Worm (Caenorhabditis elegans) whole organism, young adult: ENCODE results near the gene mnr-1.

Experiments used
- B0019.2 ChIP-seq: fragments of 200-800 bp; sonication (Bioruptor generic); conservative IDR thresholded peaks from 2 replicates; pipeline ENCODE4 v1.3.6; 2022; ENCODE audit warnings: missing genetic modification reagents, missing genetic modification characterization, missing compliant biosample characterization
- C06A6.2 ChIP-seq: fragments of 200-800 bp; sonication (Bioruptor generic); conservative IDR thresholded peaks from 2 replicates; pipeline ENCODE4 v1.3.6; 2022; ENCODE audit warnings: missing genetic modification characterization, missing compliant biosample characterization
- C17E4.6 ChIP-seq: fragments of 200-800 bp; sonication (Bioruptor generic); IDR thresholded peaks from 2 replicates; pipeline ENCODE4 v1.3.6; 2022; ENCODE audit warnings: missing genetic modification reagents, missing genetic modification characterization, missing compliant biosample characterization
- D2030.7 ChIP-seq: fragments of 200-800 bp; sonication (Bioruptor generic); IDR thresholded peaks from 2 replicates; pipeline ENCODE4 v1.3.6; 2022; ENCODE audit warnings: missing genetic modification reagents, missing genetic modification characterization, missing compliant biosample characterization
- F57A8.1 ChIP-seq: fragments of 200-800 bp; sonication (Bioruptor generic); optimal IDR thresholded peaks from 2 replicates; lab custom pipeline; 2018; ENCODE audit warnings: mild to moderate bottlenecking, missing genetic modification characterization, moderate library complexity, missing compliant biosample characterization
- Y53G8AR.9 ChIP-seq: fragments of 200-800 bp; sonication (Bioruptor generic); conservative IDR thresholded peaks from 2 replicates; pipeline ENCODE4 v1.3.6; 2022; ENCODE audit warnings: missing genetic modification reagents, missing genetic modification characterization, missing compliant biosample characterization
- Y79H2A.3 ChIP-seq: fragments of 200-800 bp; sonication (Bioruptor generic); conservative IDR thresholded peaks from 2 replicates; pipeline ENCODE4 v1.3.6; 2022; ENCODE audit warnings: missing genetic modification reagents, missing genetic modification characterization, missing compliant biosample characterization
- Y95B8A.8 ChIP-seq: fragments of 200-800 bp; sonication (Bioruptor generic); IDR thresholded peaks from 2 replicates; pipeline ENCODE4 v1.3.6; 2022; ENCODE audit warnings: missing genetic modification reagents, missing genetic modification characterization, missing compliant biosample characterization
- ZK185.1 ChIP-seq: sonication (generic microtip); optimal IDR thresholded peaks from 2 replicates; lab custom pipeline; 2016; ENCODE audit warnings: mild to moderate bottlenecking, missing genetic modification characterization, missing compliant biosample characterization; ENCODE audit not compliant: poor library complexity, severe bottlenecking
- akir-1 ChIP-seq: fragments of 200-800 bp; sonication (Bioruptor generic); optimal IDR thresholded peaks from 2 replicates; lab custom pipeline; 2018; ENCODE audit warnings: mild to moderate bottlenecking, missing genetic modification characterization, moderate library complexity, missing compliant biosample characterization
- athp-1 ChIP-seq: sonication (generic microtip); optimal IDR thresholded peaks from 2 replicates; lab custom pipeline; 2017; ENCODE audit warnings: mild to moderate bottlenecking, missing genetic modification characterization, missing compliant biosample characterization
- attf-3 ChIP-seq: fragments of 200-800 bp; sonication (Bioruptor generic); conservative IDR thresholded peaks from 2 replicates; pipeline ENCODE4 v1.3.6; 2022; ENCODE audit warnings: missing genetic modification reagents, missing genetic modification characterization, missing compliant biosample characterization
- ceh-100 ChIP-seq: fragments of 200-800 bp; sonication (Bioruptor generic); IDR thresholded peaks from 2 replicates; pipeline ENCODE4 v1.3.6; 2022; ENCODE audit warnings: missing genetic modification reagents, missing genetic modification characterization, missing compliant biosample characterization
- ceh-58 ChIP-seq: fragments of 200-800 bp; sonication (Bioruptor generic); IDR thresholded peaks from 2 replicates; pipeline ENCODE4 v1.3.6; 2022; ENCODE audit warnings: missing genetic modification characterization, missing compliant biosample characterization
- dox-1 ChIP-seq: fragments of 200-800 bp; sonication (Bioruptor generic); IDR thresholded peaks from 2 replicates; pipeline ENCODE4 v1.3.6; 2022; ENCODE audit warnings: missing genetic modification reagents, missing genetic modification characterization, missing compliant biosample characterization
- dpl-1 ChIP-seq: fragments of 150-350 bp; optimal IDR thresholded peaks from 2 replicates; lab custom pipeline; 2014; ENCODE audit warnings: missing biosample characterization, missing genetic modification reagents, missing genetic modification characterization
- ets-4 ChIP-seq: fragments of 200-800 bp; sonication (Bioruptor generic); optimal IDR thresholded peaks from 2 replicates; lab custom pipeline; 2018; ENCODE audit warnings: mild to moderate bottlenecking, missing genetic modification characterization, missing compliant biosample characterization
- fkh-3 ChIP-seq: sonication (generic microtip); optimal IDR thresholded peaks from 2 replicates; lab custom pipeline; 2016; ENCODE audit warnings: mild to moderate bottlenecking, missing genetic modification characterization, missing compliant biosample characterization
- hmg-1.2 ChIP-seq: fragments of 200-800 bp; sonication (Bioruptor generic); IDR thresholded peaks from 2 replicates; pipeline ENCODE4 v1.3.6; 2022; ENCODE audit warnings: missing genetic modification reagents, missing genetic modification characterization, missing compliant biosample characterization
- lin-40 ChIP-seq: sonication (generic microtip); optimal IDR thresholded peaks from 2 replicates; lab custom pipeline; 2016; ENCODE audit warnings: missing genetic modification characterization, mild to moderate bottlenecking, missing compliant biosample characterization, missing genotype, missing genetic modification reagents
- lir-1 ChIP-seq: fragments of 200-800 bp; sonication (Bioruptor generic); conservative IDR thresholded peaks from 2 replicates; pipeline ENCODE4 v1.3.6; 2022; ENCODE audit warnings: missing genetic modification reagents, missing genetic modification characterization, missing compliant biosample characterization
- madf-8 ChIP-seq: fragments of 200-800 bp; sonication (Bioruptor generic); conservative IDR thresholded peaks from 2 replicates; pipeline ENCODE4 v1.3.6; 2022; ENCODE audit warnings: missing genetic modification reagents, missing genetic modification characterization, missing compliant biosample characterization
- nfya-1 ChIP-seq: sonication (generic microtip); optimal IDR thresholded peaks from 2 replicates; lab custom pipeline; 2017; ENCODE audit warnings: antibody characterized with exemption, missing compliant biosample characterization, missing genetic modification characterization, borderline replicate concordance; ENCODE audit not compliant: insufficient read depth
- nhr-120 ChIP-seq: fragments of 200-800 bp; sonication (Bioruptor generic); IDR thresholded peaks from 2 replicates; pipeline ENCODE4 v1.3.6; 2022; ENCODE audit warnings: missing genetic modification characterization, missing compliant biosample characterization
- nhr-179 ChIP-seq: sonication (generic microtip); optimal IDR thresholded peaks from 2 replicates; lab custom pipeline; 2016; ENCODE audit warnings: mild to moderate bottlenecking, missing genetic modification characterization, missing compliant biosample characterization
- rcor-1 ChIP-seq: fragments of 200-800 bp; sonication (Bioruptor generic); IDR thresholded peaks from 2 replicates; pipeline ENCODE4 v1.3.6; 2022; ENCODE audit warnings: missing genetic modification reagents, missing genetic modification characterization, missing compliant biosample characterization
- repo-1 ChIP-seq: sonication (generic microtip); optimal IDR thresholded peaks from 2 replicates; lab custom pipeline; 2017; ENCODE audit warnings: mild to moderate bottlenecking, missing genetic modification characterization, missing compliant biosample characterization
- sea-2 ChIP-seq: fragments of 200-800 bp; sonication (Bioruptor generic); IDR thresholded peaks from 2 replicates; pipeline ENCODE4 v1.3.6; 2022; ENCODE audit warnings: missing genetic modification characterization, missing compliant biosample characterization
- snpc-1.1 ChIP-seq: sonication (generic microtip); optimal IDR thresholded peaks from 2 replicates; lab custom pipeline; 2017; ENCODE audit warnings: missing genetic modification characterization, mild to moderate bottlenecking, missing compliant biosample characterization, antibody characterized with exemption, moderate library complexity, missing genotype, missing genetic modification reagents; ENCODE audit not compliant: insufficient read depth
- snpc-4 ChIP-seq, 5 experiments: fragments of 150-350 bp in 1 of 5; sonication (generic microtip) in 4 of 5; optimal IDR thresholded peaks; 2 replicates each; lab custom pipeline; 2014 to 2018; ENCODE audit warnings: missing genetic modification characterization in 5 of 5, missing biosample characterization in 3 of 5, antibody characterized with exemption in 2 of 5, mild to moderate bottlenecking in 2 of 5, missing compliant biosample characterization in 2 of 5, missing genotype in 2 of 5, moderate library complexity in 2 of 5, missing genetic modification reagents in 1 of 5
- somi-1 ChIP-seq: fragments of 200-800 bp; sonication (Bioruptor generic); optimal IDR thresholded peaks from 2 replicates; lab custom pipeline; 2018; ENCODE audit warnings: mild to moderate bottlenecking, missing genetic modification characterization, missing compliant biosample characterization
- sptf-2 ChIP-seq: fragments of 200-800 bp; sonication (Bioruptor generic); optimal IDR thresholded peaks from 2 replicates; lab custom pipeline; 2018; ENCODE audit warnings: mild to moderate bottlenecking, missing genetic modification characterization, missing compliant biosample characterization
- tlf-1 ChIP-seq: fragments of 200-800 bp; sonication (Bioruptor generic); optimal IDR thresholded peaks from 2 replicates; lab custom pipeline; 2018; ENCODE audit warnings: mild to moderate bottlenecking, missing genetic modification characterization, missing compliant biosample characterization
- ztf-22 ChIP-seq: fragments of 200-800 bp; sonication (Bioruptor generic); optimal IDR thresholded peaks from 2 replicates; lab custom pipeline; 2018; ENCODE audit warnings: mild to moderate bottlenecking, missing genetic modification characterization, moderate library complexity, missing compliant biosample characterization

Gene mnr-1

ce11 chrV:20681120-20681519 lies 26.7 kb downstream of the mnr-1 start, which contains the start of gene srsx-35:
srsx-35 (plus strand) TSS chrV:20681420.
- TF ChIP-seq fkh-3 (no peak), ZK185.1 (no peak), ets-4 (no peak), dpl-1 (GFP tag; lab: Kevin White, UChicago) (no peak), nhr-120 (GFP tag; lab: Robert Waterston, UW) (no peak), rcor-1 (GFP tag; lab: Robert Waterston, UW) (no peak), madf-8 (GFP tag; lab: Robert Waterston, UW) (no peak), F57A8.1 (GFP tag; lab: Kevin White, UChicago) (no peak), attf-3 (no peak), sea-2 (GFP tag; lab: Robert Waterston, UW) (no peak), B0019.2 (GFP tag; lab: Robert Waterston, UW) (no peak), athp-1 (tag; lab: Kevin White, UChicago) (no peak), tlf-1 (no peak), sptf-2 (GFP tag; lab: Kevin White, UChicago) (no peak), ztf-22 (GFP tag; lab: Kevin White, UChicago) (no peak), repo-1 (no peak)

ce11 chrV:20681824-20682223 lies 27.4 kb downstream of the mnr-1 start:
- TF ChIP-seq snpc-1.1 (tag; lab: Kevin White, UChicago) (peak; percentile 69), lir-1 (GFP tag; lab: Robert Waterston, UW) (no peak), snpc-4 (GFP tag; optimal IDR thresholded peaks at IDR 0.05; lab: Kevin White, UChicago) (peak; percentile 38), snpc-4 (tag; optimal IDR thresholded peaks at IDR 0.05; lab: Kevin White, UChicago) (peak in 2 of 4 experiments; percentile 87 to 90), hmg-1.2 (GFP tag; lab: Robert Waterston, UW) (peak; percentile 23; the same call in 1 of the 2 replicates)

- TF ChIP-seq madf-8 (GFP tag; lab: Robert Waterston, UW) = no peak
- TF ChIP-seq Y79H2A.3 (GFP tag; lab: Robert Waterston, UW) = no peak
- no peak for TF ChIP-seq dox-1
- TF ChIP-seq D2030.7 (GFP tag; lab: Robert Waterston, UW) = no peak
Observed at ce11 chrV:20682309-20682708, 27.9 kb downstream of the mnr-1 start.

- TF ChIP-seq B0019.2 (GFP tag; lab: Robert Waterston, UW) (no peak), akir-1 (GFP tag; lab: Kevin White, UChicago) (no peak), ceh-100 (no peak), C06A6.2 (GFP tag; lab: Robert Waterston, UW) (no peak), hmg-1.2 (GFP tag; lab: Robert Waterston, UW) (no peak), nhr-179 (tag; lab: Kevin White, UChicago) (no peak), somi-1 (GFP tag; lab: Kevin White, UChicago) (no peak), Y53G8AR.9 (GFP tag; lab: Robert Waterston, UW) (no peak), ceh-58 (GFP tag; lab: Robert Waterston, UW) (no peak), Y95B8A.8 (GFP tag; lab: Robert Waterston, UW) (no peak), nfya-1 (no peak), C17E4.6 (no peak), lin-40 (tag; lab: Kevin White, UChicago) (no peak)
Observed at ce11 chrV:20685383-20685782, 30.9 kb downstream of the mnr-1 start, which contains the start of gene klf-2. klf-2 (plus strand) TSS chrV:20685683.
